Fruit fly (Drosophila melanogaster) whole organism, embryonic: ENCODE results near the gene Rab18.
A peak's percentile ranks its signal among the peaks of the same experiment; 100 is the strongest.

Experiments
- B-H2 ChIP-seq: fragments of 200-800 bp; sonication (Bioruptor generic); optimal IDR thresholded peaks from 2 replicates; lab custom pipeline; 2018; ENCODE audit warnings: missing biosample characterization, mild to moderate bottlenecking, missing genetic modification characterization
- CG10147 ChIP-seq: fragments of 200-800 bp; sonication (Bioruptor generic); optimal IDR thresholded peaks from 2 replicates; lab custom pipeline; 2019; ENCODE audit warnings: missing biosample characterization, mild to moderate bottlenecking, missing genetic modification characterization, moderate library complexity
- CG10543 ChIP-seq: fragments of 200-800 bp; sonication (Bioruptor generic); optimal IDR thresholded peaks from 3 replicates; lab custom pipeline; 2017; ENCODE audit warnings: missing biosample characterization, mild to moderate bottlenecking, missing genetic modification characterization, moderate library complexity
- CG10959 ChIP-seq: fragments of 200-800 bp; sonication (Bioruptor generic); IDR thresholded peaks from 2 replicates; pipeline ENCODE4 v1.3.6; 2022; ENCODE audit warnings: missing biosample characterization, missing genetic modification characterization
- CG11093 ChIP-seq: fragments of 200-800 bp; sonication (Bioruptor generic); IDR thresholded peaks from 3 replicates; pipeline ENCODE4 v1.3.6; 2022; ENCODE audit warnings: missing biosample characterization, missing genetic modification characterization
- CG11560 ChIP-seq: fragments of 200-800 bp; sonication (Bioruptor generic); IDR thresholded peaks from 3 replicates; pipeline ENCODE4 v1.3.6; 2022; ENCODE audit warnings: missing biosample characterization, missing genetic modification characterization
- CG12104 ChIP-seq: fragments of 200-800 bp; sonication (Bioruptor generic); optimal IDR thresholded peaks from 3 replicates; lab custom pipeline; 2016; ENCODE audit warnings: missing biosample characterization, missing genetic modification characterization
- CG14710 ChIP-seq: fragments of 200-800 bp; sonication (Bioruptor generic); optimal IDR thresholded peaks from 3 replicates; lab custom pipeline; 2019; ENCODE audit warnings: missing biosample characterization, mild to moderate bottlenecking, missing genetic modification characterization, moderate library complexity
- CG16863 ChIP-seq: fragments of 200-800 bp; sonication (Bioruptor generic); optimal IDR thresholded peaks from 3 replicates; lab custom pipeline; 2016; ENCODE audit warnings: missing biosample characterization, missing genetic modification characterization
- CG17328 ChIP-seq: fragments of 200-800 bp; sonication (Bioruptor generic); IDR thresholded peaks from 2 replicates; pipeline ENCODE4 v1.3.6; 2022; ENCODE audit warnings: missing biosample characterization, missing genetic modification characterization
- CG17802 ChIP-seq: fragments of 200-800 bp; sonication (Bioruptor generic); optimal IDR thresholded peaks from 2 replicates; lab custom pipeline; 2018; ENCODE audit warnings: missing biosample characterization, mild to moderate bottlenecking, missing genetic modification characterization, moderate library complexity
- CG18764 ChIP-seq: fragments of 200-800 bp; sonication (Bioruptor generic); optimal IDR thresholded peaks from 3 replicates; lab custom pipeline; 2016; ENCODE audit warnings: missing biosample characterization, missing genetic modification characterization
- CG2678 ChIP-seq: fragments of 200-800 bp; sonication (Bioruptor generic); optimal IDR thresholded peaks from 3 replicates; lab custom pipeline; 2019; ENCODE audit warnings: missing biosample characterization, mild to moderate bottlenecking, missing genetic modification characterization, moderate library complexity
- CG2889 ChIP-seq: fragments of 200-800 bp; sonication (Bioruptor generic); IDR thresholded peaks from 3 replicates; pipeline ENCODE4 v1.3.6; 2022; ENCODE audit warnings: missing biosample characterization, missing genetic modification characterization
- CG3281 ChIP-seq: fragments of 200-800 bp; sonication (Bioruptor generic); optimal IDR thresholded peaks from 3 replicates; lab custom pipeline; 2017; ENCODE audit warnings: missing biosample characterization, mild to moderate bottlenecking, missing genetic modification characterization
- CG34224 ChIP-seq: fragments of 200-800 bp; sonication (Bioruptor generic); IDR thresholded peaks from 3 replicates; pipeline ENCODE4 v1.3.6; 2022; ENCODE audit warnings: missing biosample characterization, missing genetic modification characterization; ENCODE audit not compliant: partially characterized antibody
- CG4617 ChIP-seq: fragments of 200-800 bp; sonication (Bioruptor generic); optimal IDR thresholded peaks from 3 replicates; lab custom pipeline; 2016; ENCODE audit warnings: missing biosample characterization, missing genetic modification characterization, borderline replicate concordance
- CG7372 ChIP-seq: fragments of 200-800 bp; sonication (Bioruptor generic); IDR thresholded peaks from 2 replicates; pipeline ENCODE4 v1.3.6; 2022; ENCODE audit warnings: missing biosample characterization, missing genetic modification characterization
- CG7786 ChIP-seq: fragments of 200-800 bp; sonication (Bioruptor generic); optimal IDR thresholded peaks from 2 replicates; lab custom pipeline; 2016; ENCODE audit warnings: missing biosample characterization, missing genetic modification characterization
- CG7963 ChIP-seq: fragments of 200-800 bp; sonication (Bioruptor generic); IDR thresholded peaks from 3 replicates; pipeline ENCODE4 v1.3.6; 2022; ENCODE audit warnings: missing biosample characterization, missing genetic modification characterization; ENCODE audit not compliant: partially characterized antibody
- CG9797 ChIP-seq: fragments of 200-800 bp; sonication (Bioruptor generic); optimal IDR thresholded peaks from 3 replicates; lab custom pipeline; 2018; ENCODE audit warnings: missing biosample characterization, mild to moderate bottlenecking, missing genetic modification characterization
- D ChIP-seq, 2 experiments: fragments of 200-800 bp in 1 of 2; fragments of >200 bp in 1 of 2; sonication (Bioruptor generic) in 1 of 2; optimal IDR thresholded peaks; 2 replicates in 1 of 2; 3 replicates in 1 of 2; lab custom pipeline; 2017; ENCODE audit warnings: mild to moderate bottlenecking in 1 of 2, missing biosample characterization in 1 of 2, missing genetic modification characterization in 1 of 2, missing genetic modification reagents in 1 of 2
- Deaf1 ChIP-seq: fragments of 200-800 bp; optimal IDR thresholded peaks from 3 replicates; lab custom pipeline; 2019; ENCODE audit warnings: missing biosample characterization, mild to moderate bottlenecking, missing genetic modification characterization, moderate library complexity
- Dip2 ChIP-seq: fragments of 200-800 bp; sonication (Bioruptor generic); IDR thresholded peaks from 2 replicates; pipeline ENCODE4 v1.3.6; 2022; ENCODE audit warnings: missing biosample characterization, missing genetic modification characterization
- ERR ChIP-seq: fragments of 200-800 bp; sonication (Bioruptor generic); optimal IDR thresholded peaks from 2 replicates; lab custom pipeline; 2016; ENCODE audit warnings: missing biosample characterization, missing genetic modification characterization
- Fer3 ChIP-seq: fragments of 200-800 bp; sonication (Bioruptor generic); optimal IDR thresholded peaks from 2 replicates; lab custom pipeline; 2018; ENCODE audit warnings: missing biosample characterization, mild to moderate bottlenecking, missing genetic modification characterization, moderate library complexity
- H2.0 ChIP-seq: fragments of 200-800 bp; sonication (Bioruptor generic); IDR thresholded peaks from 2 replicates; pipeline ENCODE4 v1.3.6; 2022; ENCODE audit warnings: missing biosample characterization, missing genetic modification characterization
- HLH4C ChIP-seq: fragments of 200-800 bp; sonication (Bioruptor generic); IDR thresholded peaks from 3 replicates; pipeline ENCODE4 v1.3.6; 2022; ENCODE audit warnings: missing biosample characterization, missing genetic modification characterization; ENCODE audit not compliant: partially characterized antibody
- HLH54F ChIP-seq: fragments of 200-800 bp; sonication (Bioruptor generic); optimal IDR thresholded peaks from 3 replicates; lab custom pipeline; 2016; ENCODE audit warnings: missing biosample characterization, missing genetic modification characterization
- HLHmδ ChIP-seq: fragments of 200-800 bp; sonication (Bioruptor generic); optimal IDR thresholded peaks from 2 replicates; lab custom pipeline; 2018; ENCODE audit warnings: missing biosample characterization, mild to moderate bottlenecking, missing genetic modification characterization, moderate library complexity
- MBD-R2 ChIP-seq: fragments of 200-800 bp; sonication (Bioruptor generic); IDR thresholded peaks from 2 replicates; pipeline ENCODE4 v1.3.6; 2022; ENCODE audit warnings: missing biosample characterization, missing genetic modification characterization
- Mes4 ChIP-seq: fragments of 200-800 bp; sonication (Bioruptor generic); optimal IDR thresholded peaks from 2 replicates; lab custom pipeline; 2016; ENCODE audit warnings: missing biosample characterization, missing genetic modification characterization
- Myb ChIP-seq: fragments of 200-800 bp; sonication (Bioruptor generic); optimal IDR thresholded peaks from 2 replicates; lab custom pipeline; 2016; ENCODE audit warnings: missing biosample characterization, missing genetic modification characterization
- Oli ChIP-seq: fragments of 200-800 bp; sonication (Bioruptor generic); optimal IDR thresholded peaks from 2 replicates; lab custom pipeline; 2018; ENCODE audit warnings: missing biosample characterization, mild to moderate bottlenecking, missing genetic modification characterization, moderate library complexity
- Taf1 ChIP-seq: fragments of 200-800 bp; sonication (Bioruptor generic); IDR thresholded peaks from 2 replicates; pipeline ENCODE4 v1.3.6; 2022; ENCODE audit warnings: missing biosample characterization, missing genetic modification characterization
- Xbp1 ChIP-seq: fragments of 200-800 bp; sonication (Bioruptor generic); optimal IDR thresholded peaks from 3 replicates; lab custom pipeline; 2016; ENCODE audit warnings: missing biosample characterization, mild to moderate bottlenecking, missing genetic modification characterization
- ab ChIP-seq: fragments of 200-800 bp; sonication (Bioruptor generic); optimal IDR thresholded peaks from 2 replicates; lab custom pipeline; 2016; ENCODE audit warnings: missing biosample characterization, missing genetic modification characterization
- cg ChIP-seq: fragments of 200-800 bp; sonication (Bioruptor generic); optimal IDR thresholded peaks from 3 replicates; lab custom pipeline; 2019; ENCODE audit warnings: missing biosample characterization, mild to moderate bottlenecking, missing genetic modification characterization, moderate library complexity
- eyg ChIP-seq: fragments of 200-800 bp; sonication (Bioruptor generic); optimal IDR thresholded peaks from 3 replicates; lab custom pipeline; 2016; ENCODE audit warnings: missing biosample characterization, missing genetic modification characterization
- fru ChIP-seq: fragments of >200 bp; optimal IDR thresholded peaks from 2 replicates; lab custom pipeline; 2017
- ham ChIP-seq: fragments of 200-800 bp; sonication (Bioruptor generic); IDR thresholded peaks from 2 replicates; pipeline ENCODE4 v1.3.6; 2022; ENCODE audit warnings: missing biosample characterization, missing genetic modification characterization
- knrl ChIP-seq: fragments of 200-800 bp; sonication (Bioruptor generic); IDR thresholded peaks from 3 replicates; pipeline ENCODE4 v1.3.6; 2022; ENCODE audit warnings: missing biosample characterization, missing genetic modification characterization; ENCODE audit not compliant: partially characterized antibody
- pan ChIP-seq, 4 experiments: fragments of >200 bp in 3 of 4; fragments of 200-800 bp in 1 of 4; sonication (Bioruptor generic) in 1 of 4; optimal IDR thresholded peaks in 3 of 4; IDR thresholded peaks in 1 of 4; 2 replicates each; pipeline versions ENCODE4 v1.3.6 to Lab custom; 2017 to 2022; ENCODE audit warnings: missing biosample characterization in 2 of 4, missing genetic modification characterization in 2 of 4, mixed read lengths in 1 of 4
- pnt ChIP-seq: fragments of 200-800 bp; sonication (Bioruptor generic); optimal IDR thresholded peaks from 3 replicates; lab custom pipeline; 2016; ENCODE audit warnings: missing biosample characterization, missing genetic modification characterization
- ro ChIP-seq: fragments of 200-800 bp; sonication (Bioruptor generic); IDR thresholded peaks from 2 replicates; pipeline ENCODE4 v1.3.6; 2022; ENCODE audit warnings: missing biosample characterization, missing genetic modification characterization
- sc ChIP-seq, 3 experiments: fragments of >200 bp in 2 of 3; fragments of 200-800 bp in 1 of 3; sonication (Bioruptor generic) in 1 of 3; optimal IDR thresholded peaks; 2 replicates in 2 of 3; 3 replicates in 1 of 3; lab custom pipeline; 2017; ENCODE audit warnings: mild to moderate bottlenecking in 1 of 3, missing biosample characterization in 1 of 3, missing genetic modification characterization in 1 of 3, missing genetic modification reagents in 1 of 3
- vfl ChIP-seq: fragments of 200-800 bp; sonication (Bioruptor generic); optimal IDR thresholded peaks from 2 replicates; lab custom pipeline; 2016; ENCODE audit warnings: missing biosample characterization, missing genetic modification characterization
- zfh2 ChIP-seq: fragments of 200-800 bp; sonication (Bioruptor generic); optimal IDR thresholded peaks from 2 replicates; lab custom pipeline; 2016; ENCODE audit warnings: missing biosample characterization, missing genetic modification characterization

Gene Rab18

dm6 chrX:5677400-5678177 lies 6.0 kb upstream of the Rab18 start (continued):
- TF ChIP-seq knrl (GFP tag; lab: Robert Waterston, UW), result no peak
- peak; percentile 59; the same call in 1 of the 2 replicates for TF ChIP-seq MBD-R2
- peak; percentile 80 for TF ChIP-seq ERR
- TF ChIP-seq CG11560 (tag; lab: Robert Waterston, UW), result no peak
- TF ChIP-seq CG10543 (GFP tag; lab: Kevin White, UChicago), result peak; percentile 98
- peak; percentile 79 for TF ChIP-seq CG10959 (GFP tag; lab: Robert Waterston, UW)
- TF ChIP-seq CG12104 (GFP tag; lab: Kevin White, UChicago), result peak; percentile 97
- peak; percentile 87 for TF ChIP-seq CG16863
- peak; percentile 30 for TF ChIP-seq CG9797
- TF ChIP-seq eyg (GFP tag; lab: Kevin White, UChicago), result peak; percentile 94
- TF ChIP-seq Mes4, result peak; percentile 92
- TF ChIP-seq CG14710 (tag; lab: Kevin White, UChicago), result peak; percentile 95
- peak; percentile 83 for TF ChIP-seq CG7372 (GFP tag; lab: Robert Waterston, UW)
- TF ChIP-seq HLHmδ (GFP tag; lab: Kevin White, UChicago), result peak; percentile 99
- peak; percentile 96 for TF ChIP-seq CG2678 (tag; lab: Kevin White, UChicago)
- no peak for TF ChIP-seq cg (GFP tag; lab: Kevin White, UChicago)
- peak; percentile 91 for TF ChIP-seq CG3281 (GFP tag; lab: Kevin White, UChicago)
- peak; percentile 91 for TF ChIP-seq pnt (GFP tag; lab: Kevin White, UChicago)
- TF ChIP-seq HLH54F (GFP tag; lab: Kevin White, UChicago), result peak; percentile 60
- TF ChIP-seq ab (GFP tag; lab: Kevin White, UChicago), result no peak
- TF ChIP-seq B-H2 (GFP tag; lab: Kevin White, UChicago), result peak; percentile 93
- TF ChIP-seq D (optimal IDR thresholded peaks at IDR 0.05; lab: Kevin White, UChicago), result no peak
- peak; percentile 94 for TF ChIP-seq D (GFP tag; optimal IDR thresholded peaks at IDR 0.05; lab: Kevin White, UChicago)
- TF ChIP-seq Fer3 (tag; lab: Kevin White, UChicago), result peak; percentile 95
- no peak for TF ChIP-seq Dip2
- peak; percentile 90 for TF ChIP-seq CG17328
- TF ChIP-seq ham (GFP tag; lab: Robert Waterston, UW), result peak; percentile 56; the same call in 1 of the 2 replicates
- no peak for TF ChIP-seq CG7963 (GFP tag; lab: Robert Waterston, UW)
- TF ChIP-seq zfh2 (GFP tag; lab: Kevin White, UChicago), result no peak
- no peak for TF ChIP-seq pan (optimal IDR thresholded peaks at IDR 0.05; lab: Kevin White, UChicago)
- TF ChIP-seq pan (GFP tag; optimal IDR thresholded peaks at IDR 0.05 in 1 of 2, IDR thresholded peaks at IDR 0.05 in 1 of 2), result peak in 1 of 2 experiments; percentile 85
- no peak for TF ChIP-seq sc (optimal IDR thresholded peaks at IDR 0.05; lab: Kevin White, UChicago)
- TF ChIP-seq sc (GFP tag; optimal IDR thresholded peaks at IDR 0.05; lab: Kevin White, UChicago), result peak; percentile 93
- TF ChIP-seq H2.0, result peak; percentile 67
- TF ChIP-seq CG2889, result no peak
- peak; percentile 36 for TF ChIP-seq vfl
- peak; percentile 60 for TF ChIP-seq Xbp1 (GFP tag; lab: Kevin White, UChicago)
- no peak for TF ChIP-seq Taf1
- no peak for TF ChIP-seq HLH4C (GFP tag; lab: Robert Waterston, UW)
- peak; percentile 85; the same call in 1 of the 3 replicates for TF ChIP-seq CG11093
- TF ChIP-seq CG4617 (GFP tag; lab: Kevin White, UChicago), result peak; percentile 59
- TF ChIP-seq Oli (tag; lab: Kevin White, UChicago), result peak; percentile 76
- peak; percentile 82 for TF ChIP-seq CG10147 (GFP tag; lab: Kevin White, UChicago)
- no peak for TF ChIP-seq CG34224 (GFP tag; lab: Robert Waterston, UW)
- peak; percentile 91 for TF ChIP-seq CG18764 (GFP tag; lab: Kevin White, UChicago)
- TF ChIP-seq CG7786, result peak; percentile 58
- peak; percentile 55 for TF ChIP-seq CG17802 (tag; lab: Kevin White, UChicago)
- TF ChIP-seq ro (GFP tag; lab: Robert Waterston, UW), result no peak
- TF ChIP-seq Myb (GFP tag; lab: Kevin White, UChicago), result peak; percentile 60
- TF ChIP-seq Deaf1 (tag; lab: Kevin White, UChicago), result peak; percentile 49
- no peak for TF ChIP-seq fru
